Worm (Caenorhabditis elegans): ENCODE results near the gene irld-9.

ce11 chrII:1722394-1722793, 16.4 kb downstream of the irld-9 start, which contains the start of the genes fbxb-5 and btb-8:
- TF ChIP-seq nhr-76 (tag; optimal IDR thresholded peaks at IDR 0.05) (no peak), ZK546.5 (tag; optimal IDR thresholded peaks at IDR 0.05) (no peak), nfya-1 (tag; optimal IDR thresholded peaks at IDR 0.05; ENCODE audit: insufficient read depth) (no peak), nhr-25 (tag; optimal IDR thresholded peaks at IDR 0.05) (no peak), lsy-12 (tag; optimal IDR thresholded peaks at IDR 0.05) (no peak), egl-27 (tag; optimal IDR thresholded peaks at IDR 0.05) (no peak), elt-1 (tag; optimal IDR thresholded peaks at IDR 0.05) (no peak), pqm-1 (tag; optimal IDR thresholded peaks at IDR 0.05) (no peak), egl-5 (tag; optimal IDR thresholded peaks at IDR 0.05) (no peak), nhr-67 (tag; optimal IDR thresholded peaks at IDR 0.05) (no peak), zag-1 (tag; optimal IDR thresholded peaks at IDR 0.05) (no peak), nhr-237 (tag; optimal IDR thresholded peaks at IDR 0.05) (no peak), ztf-4 (tag; optimal IDR thresholded peaks at IDR 0.05) (no peak), nhr-28 (tag; optimal IDR thresholded peaks at IDR 0.05) (no peak)
